Fruit fly (Drosophila melanogaster) whole organism, pupa: ENCODE measurements around the gene nxf2.

Experiments
- CG10348 ChIP-seq: fragments of 200-800 bp; sonication (Bioruptor generic); IDR thresholded peaks from 2 replicates; pipeline ENCODE4 v1.3.6; 2022; ENCODE audit warnings: missing biosample characterization, missing genetic modification characterization
- CG12605 ChIP-seq: fragments of 200-800 bp; sonication (Bioruptor generic); IDR thresholded peaks from 2 replicates; pipeline ENCODE4 v1.3.6; 2022; ENCODE audit warnings: missing biosample characterization, missing genetic modification characterization
- CG13204 ChIP-seq: fragments of 200-800 bp; sonication (Bioruptor generic); optimal IDR thresholded peaks from 2 replicates; lab custom pipeline; 2018; ENCODE audit warnings: missing biosample characterization, mild to moderate bottlenecking, missing genetic modification characterization, moderate library complexity
- CG14655 ChIP-seq: fragments of 200-800 bp; sonication (Bioruptor generic); optimal IDR thresholded peaks from 3 replicates; lab custom pipeline; 2017; ENCODE audit warnings: mild to moderate bottlenecking, missing biosample characterization, missing genetic modification reagents, missing genetic modification characterization
- CG15710 ChIP-seq: fragments of 200-800 bp; sonication (Bioruptor generic); optimal IDR thresholded peaks from 2 replicates; lab custom pipeline; 2018; ENCODE audit warnings: missing biosample characterization, mild to moderate bottlenecking, missing genetic modification characterization, moderate library complexity
- CG17806 ChIP-seq: fragments of 200-800 bp; sonication (Bioruptor generic); optimal IDR thresholded peaks from 2 replicates; lab custom pipeline; 2018; ENCODE audit warnings: missing biosample characterization, mild to moderate bottlenecking, missing genetic modification characterization, moderate library complexity
- CG32121 ChIP-seq: fragments of 200-800 bp; sonication (Bioruptor generic); IDR thresholded peaks from 2 replicates; pipeline ENCODE4 v1.3.6; 2022; ENCODE audit warnings: missing biosample characterization, missing genetic modification characterization
- CG34367 ChIP-seq: fragments of 200-800 bp; sonication (Bioruptor generic); optimal IDR thresholded peaks from 2 replicates; lab custom pipeline; 2018; ENCODE audit warnings: missing biosample characterization, mild to moderate bottlenecking, missing genetic modification characterization
- CG4496 ChIP-seq: fragments of 200-800 bp; sonication (Bioruptor generic); IDR thresholded peaks from 3 replicates; pipeline ENCODE4 v1.3.6; 2022; ENCODE audit warnings: missing biosample characterization, missing genetic modification characterization
- CG8159 ChIP-seq: fragments of 200-800 bp; sonication (Bioruptor generic); optimal IDR thresholded peaks from 3 replicates; lab custom pipeline; 2018; ENCODE audit warnings: missing biosample characterization, mild to moderate bottlenecking, missing genetic modification characterization, moderate library complexity
- CG8301 ChIP-seq: fragments of 200-800 bp; sonication (Bioruptor generic); optimal IDR thresholded peaks from 2 replicates; lab custom pipeline; 2018; ENCODE audit warnings: missing biosample characterization, mild to moderate bottlenecking, missing genetic modification characterization
- CG9948 ChIP-seq: fragments of 200-800 bp; sonication (Bioruptor generic); optimal IDR thresholded peaks from 2 replicates; lab custom pipeline; 2018; ENCODE audit warnings: missing biosample characterization, mild to moderate bottlenecking, missing genetic modification characterization, moderate library complexity
- D1 ChIP-seq: fragments of 200-800 bp; sonication (Bioruptor generic); optimal IDR thresholded peaks from 2 replicates; lab custom pipeline; 2018; ENCODE audit warnings: missing biosample characterization, mild to moderate bottlenecking, missing genetic modification characterization, moderate library complexity
- EcR ChIP-seq: fragments of 200-800 bp; sonication (Bioruptor generic); optimal IDR thresholded peaks from 3 replicates; lab custom pipeline; 2019; ENCODE audit warnings: missing biosample characterization, missing genetic modification characterization, mild to moderate bottlenecking, moderate library complexity, missing genetic modification reagents
- Ets98B ChIP-seq: fragments of 200-800 bp; sonication (Bioruptor generic); IDR thresholded peaks from 2 replicates; pipeline ENCODE4 v1.3.6; 2022; ENCODE audit warnings: missing biosample characterization, missing genetic modification characterization
- Pif1A ChIP-seq: fragments of 200-800 bp; sonication (Bioruptor generic); optimal IDR thresholded peaks from 3 replicates; lab custom pipeline; 2016; ENCODE audit warnings: missing biosample characterization, missing genetic modification characterization
- Pif1B ChIP-seq: fragments of 200-800 bp; sonication (Bioruptor generic); optimal IDR thresholded peaks from 3 replicates; lab custom pipeline; 2016; ENCODE audit warnings: missing biosample characterization, missing genetic modification characterization
- Snoo ChIP-seq: fragments of 200-800 bp; sonication (Bioruptor generic); optimal IDR thresholded peaks from 3 replicates; lab custom pipeline; 2017; ENCODE audit warnings: missing biosample characterization, mild to moderate bottlenecking, missing genetic modification characterization, inconsistent platforms
- fd96Ca ChIP-seq: fragments of 200-800 bp; sonication (Bioruptor generic); IDR thresholded peaks from 3 replicates; pipeline ENCODE4 v1.3.6; 2022; ENCODE audit warnings: missing biosample characterization, missing genetic modification characterization
- gl ChIP-seq: fragments of 200-800 bp; sonication (Bioruptor generic); optimal IDR thresholded peaks from 2 replicates; lab custom pipeline; 2018; ENCODE audit warnings: missing biosample characterization, mild to moderate bottlenecking, missing genetic modification characterization
- rn ChIP-seq: fragments of 200-800 bp; sonication (Bioruptor generic); IDR thresholded peaks from 2 replicates; pipeline ENCODE4 v1.3.6; 2022; ENCODE audit warnings: missing biosample characterization, missing genetic modification characterization

Gene nxf2

dm6 chr3L:16580049-16580448 is at the start of gene nxf2:
Gene nxf2 (minus strand): TSS chr3L:16580306.
- TF ChIP-seq CG8301 (tag; lab: Kevin White, UChicago) (no peak), Pif1A (GFP tag; lab: Kevin White, UChicago) (no peak), CG9948 (tag; lab: Kevin White, UChicago) (no peak), CG4496 (no peak), fd96Ca (GFP tag; lab: Robert Waterston, UW) (no peak), Pif1B (no peak), rn (GFP tag; lab: Robert Waterston, UW) (no peak), CG13204 (GFP tag; lab: Kevin White, UChicago) (no peak), CG10348 (GFP tag; lab: Robert Waterston, UW) (no peak), CG8159 (tag; lab: Kevin White, UChicago) (no peak), EcR (no peak), CG32121 (GFP tag; lab: Robert Waterston, UW) (no peak), D1 (tag; lab: Kevin White, UChicago) (no peak), CG14655 (GFP tag; lab: Kevin White, UChicago) (no peak), CG17806 (no peak), CG12605 (GFP tag; lab: Robert Waterston, UW) (no peak)

- TF ChIP-seq CG9948 (tag; lab: Kevin White, UChicago): no peak
- TF ChIP-seq, all 21 proteins: peak for 0
These were observed 49.7 kb upstream of the nxf2 start for dm6 chr3L:16629793-16630192.

- TF ChIP-seq Ets98B (GFP tag; lab: Robert Waterston, UW) (no peak), gl (tag; lab: Kevin White, UChicago) (no peak), CG34367 (tag; lab: Kevin White, UChicago) (no peak), CG13204 (GFP tag; lab: Kevin White, UChicago) (no peak), Snoo (tag; lab: Kevin White, UChicago) (no peak)
These were observed 46.1 kb upstream of the nxf2 start for dm6 chr3L:16626199-16626598.

dm6 chr3L:16615132-16615709 is 35.1 kb upstream of the nxf2 start, which contains the start of gene Mo25:
Gene Mo25 (minus strand): TSS chr3L:16615472.
- TF ChIP-seq CG13204 (GFP tag; lab: Kevin White, UChicago) (no peak), EcR (no peak), CG32121 (GFP tag; lab: Robert Waterston, UW) (0 out of 2 replicates have a peak, but pooled peaks have one; percentile 13), fd96Ca (GFP tag; lab: Robert Waterston, UW) (peak; percentile 30; the same call in 1 of the 3 replicates), CG15710 (peak; percentile 48), Pif1B (peak; percentile 44), Snoo (tag; lab: Kevin White, UChicago) (peak; percentile 31), Ets98B (GFP tag; lab: Robert Waterston, UW) (peak; percentile 30; the same call in 1 of the 2 replicates)
- TF ChIP-seq, all 21 proteins: peak for 6

- TF ChIP-seq CG8301 (tag; lab: Kevin White, UChicago) (no peak), fd96Ca (GFP tag; lab: Robert Waterston, UW) (peak; percentile 21; the same call in 1 of the 3 replicates), EcR (peak; percentile 75), Snoo (tag; lab: Kevin White, UChicago) (no peak), D1 (tag; lab: Kevin White, UChicago) (no peak), CG4496 (no peak), Pif1B (no peak), CG8159 (tag; lab: Kevin White, UChicago) (no peak), CG9948 (tag; lab: Kevin White, UChicago) (no peak), gl (tag; lab: Kevin White, UChicago) (no peak)
These were observed 32.9 kb upstream of the nxf2 start for dm6 chr3L:16612972-16613371.

- TF ChIP-seq Pif1A (GFP tag; lab: Kevin White, UChicago) (peak; percentile 71), gl (tag; lab: Kevin White, UChicago) (peak; percentile 45), CG15710 (peak; percentile 79), CG9948 (tag; lab: Kevin White, UChicago) (peak; percentile 50), Ets98B (GFP tag; lab: Robert Waterston, UW) (peak; percentile 79), Snoo (tag; lab: Kevin White, UChicago) (peak; percentile 70), EcR (no peak), CG32121 (GFP tag; lab: Robert Waterston, UW) (peak; percentile 76; the same call in 1 of the 2 replicates), CG13204 (GFP tag; lab: Kevin White, UChicago) (no peak), D1 (tag; lab: Kevin White, UChicago) (no peak), rn (GFP tag; lab: Robert Waterston, UW) (no peak; the same call in none of the 2 replicates), CG4496 (peak; percentile 80), CG34367 (tag; lab: Kevin White, UChicago) (peak; percentile 59), CG12605 (GFP tag; lab: Robert Waterston, UW) (no peak), CG8301 (tag; lab: Kevin White, UChicago) (peak; percentile 60), fd96Ca (GFP tag; lab: Robert Waterston, UW) (peak; percentile 74), CG8159 (tag; lab: Kevin White, UChicago) (peak; percentile 69), Pif1B (peak; percentile 56), CG17806 (peak; percentile 69), CG14655 (GFP tag; lab: Kevin White, UChicago) (peak; percentile 64), CG10348 (GFP tag; lab: Robert Waterston, UW) (0 out of 2 replicates have a peak, but pooled peaks have one; percentile 52)
- TF ChIP-seq, all 21 proteins: peak for 16
These were observed 32.0 kb upstream of the nxf2 start, which contains the start of gene CG4101 for dm6 chr3L:16612152-16612551. Gene CG4101 (plus strand): TSS chr3L:16612486.
